Worm (Caenorhabditis elegans): Measurements from ENCODE around the gene sru-3.

The sru-3 gene

DNA sequence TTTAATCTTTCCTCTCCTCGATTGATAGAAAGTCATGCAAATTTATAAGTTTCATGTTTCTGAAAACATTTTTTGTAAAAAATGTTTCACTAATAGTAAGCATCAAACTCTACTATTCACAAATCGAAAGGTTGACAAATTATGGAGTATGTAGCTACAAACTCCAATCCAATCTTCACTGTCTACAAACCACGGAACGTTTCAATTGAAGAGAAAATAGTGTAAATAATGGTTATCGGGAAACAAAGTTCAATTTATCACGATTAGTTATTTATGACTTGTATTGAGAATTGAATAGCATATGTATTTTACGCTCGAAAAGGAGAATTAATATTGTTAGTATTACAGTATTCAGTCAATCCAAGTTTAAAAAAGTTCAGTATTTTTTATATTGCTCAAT is 3.2 kb downstream of the sru-3 start:
- TF ChIP-seq Y55F3AM.14 (GFP tag; optimal IDR thresholded peaks at IDR 0.05): no peak

DNA sequence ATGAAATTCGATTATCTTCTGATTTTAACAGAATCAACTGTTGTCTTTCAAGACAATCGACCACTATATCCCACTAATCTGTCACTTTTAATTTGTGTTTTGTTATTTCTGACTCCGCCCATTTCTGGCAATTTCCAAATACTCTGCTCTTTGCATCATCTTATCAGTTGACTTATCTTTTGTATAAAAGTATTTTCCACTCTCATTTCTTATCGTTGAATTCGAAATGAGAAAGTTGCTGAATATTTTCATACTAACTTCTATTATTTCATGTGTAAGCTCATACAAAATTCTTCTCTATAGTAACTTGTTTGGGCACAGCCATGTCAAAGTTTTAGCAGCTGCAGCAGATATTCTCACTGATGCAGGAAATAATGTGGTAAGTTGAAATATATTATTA is 3.7 kb downstream of the sru-3 start, which contains the start of gene ugt-21:
TSS of gene ugt-21 (plus strand) at position 212 of the 400 bp plus-strand sequence.
- TF ChIP-seq sma-9 (GFP tag; optimal IDR thresholded peaks at IDR 0.05): peak; percentile 31
- no peak for TF ChIP-seq sma-9 (tag; optimal IDR thresholded peaks at IDR 0.05)
- TF ChIP-seq nhr-6 (tag; optimal IDR thresholded peaks at IDR 0.05): no peak

- TF ChIP-seq nhr-6 (tag; optimal IDR thresholded peaks at IDR 0.05) (no peak), nhr-10 (tag; optimal IDR thresholded peaks at IDR 0.05) (no peak), snpc-4 (tag; optimal IDR thresholded peaks at IDR 0.05) (no peak), nhr-11 (tag; optimal IDR thresholded peaks at IDR 0.05) (no peak), nhr-237 (tag; optimal IDR thresholded peaks at IDR 0.05) (no peak), peb-1 (tag; optimal IDR thresholded peaks at IDR 0.05) (no peak), nhr-25 (tag; optimal IDR thresholded peaks at IDR 0.05) (no peak), ztf-11 (tag; optimal IDR thresholded peaks at IDR 0.05) (no peak), ceh-16 (tag; optimal IDR thresholded peaks at IDR 0.05) (no peak), alr-1 (tag; optimal IDR thresholded peaks at IDR 0.05) (no peak), lin-39 (tag; optimal IDR thresholded peaks at IDR 0.05) (no peak)
Observed at ce11 chrIV:9506251-9506650, 9.8 kb downstream of the sru-3 start, which contains the start of gene ttr-9. Gene ttr-9, minus strand, starts transcription at chrIV:9506351.

ce11 chrIV:9508612-9509011 is 12.2 kb downstream of the sru-3 start, which contains the start of gene ethe-1:
Gene ethe-1, minus strand, starts transcription at chrIV:9508761.
- TF ChIP-seq ztf-1 (GFP tag; conservative IDR thresholded peaks at IDR 0.05): no peak
- no peak for TF ChIP-seq ZK546.5 (tag; optimal IDR thresholded peaks at IDR 0.05)
- no peak for TF ChIP-seq lin-39 (tag; optimal IDR thresholded peaks at IDR 0.05)
- no peak for TF ChIP-seq alr-1 (tag; optimal IDR thresholded peaks at IDR 0.05)
- TF ChIP-seq nhr-237 (tag; optimal IDR thresholded peaks at IDR 0.05): no peak
- peak; percentile 58 for TF ChIP-seq nhr-129 (tag; optimal IDR thresholded peaks at IDR 0.05)
- peak; percentile 3 for TF ChIP-seq C34F6.9 (tag; optimal IDR thresholded peaks at IDR 0.05)
- no peak for TF ChIP-seq mbf-1 (tag; optimal IDR thresholded peaks at IDR 0.05)
- TF ChIP-seq zag-1 (tag; optimal IDR thresholded peaks at IDR 0.05): no peak

- TF ChIP-seq lin-11 (tag; optimal IDR thresholded peaks at IDR 0.05) (peak; percentile 68), C34F6.9 (tag; optimal IDR thresholded peaks at IDR 0.05) (peak; percentile 8), ztf-4 (tag; optimal IDR thresholded peaks at IDR 0.05) (peak; percentile 2), F13H6.1 (tag; optimal IDR thresholded peaks at IDR 0.05) (no peak), nhr-21 (tag; optimal IDR thresholded peaks at IDR 0.05) (peak; percentile 54), mdl-1 (tag; optimal IDR thresholded peaks at IDR 0.05) (no peak), unc-39 (tag; optimal IDR thresholded peaks at IDR 0.05) (no peak), ztf-1 (GFP tag; conservative IDR thresholded peaks at IDR 0.05) (no peak), sem-4 (tag; optimal IDR thresholded peaks at IDR 0.05) (no peak), elt-1 (tag; optimal IDR thresholded peaks at IDR 0.05) (no peak)
Observed at ce11 chrIV:9510439-9510838, 14.0 kb downstream of the sru-3 start, which contains the start of gene C33A12.4. Gene C33A12.4, minus strand, starts transcription at chrIV:9510569.

DNA sequence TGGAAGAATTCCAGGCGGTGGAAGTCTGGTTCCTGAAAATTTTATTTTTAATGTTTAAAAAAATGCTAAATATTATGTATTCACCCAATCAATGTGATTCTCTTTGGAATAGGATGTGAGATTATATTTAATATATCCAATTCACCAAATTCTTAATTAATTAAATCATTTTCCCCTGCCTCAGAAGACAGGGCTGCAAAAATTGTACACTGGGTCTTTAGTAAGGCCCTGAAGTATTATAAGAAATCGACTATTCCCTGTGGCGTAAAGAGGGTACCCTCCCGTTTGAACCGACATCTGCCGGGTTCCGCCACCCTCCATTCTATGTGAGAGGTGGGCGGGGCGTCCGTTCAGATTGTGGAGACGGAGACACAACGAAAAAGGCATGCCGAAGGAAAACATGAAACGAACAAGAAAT is 14.8 kb downstream of the sru-3 start:
- peak; percentile 38 for TF ChIP-seq R02D3.7 (tag; optimal IDR thresholded peaks at IDR 0.05)
- TF ChIP-seq nhr-21 (tag; optimal IDR thresholded peaks at IDR 0.05): peak; percentile 86
- peak; percentile 85 for TF ChIP-seq crh-2 (tag; optimal IDR thresholded peaks at IDR 0.05)
- TF ChIP-seq unc-55 (GFP tag; optimal IDR thresholded peaks at IDR 0.05): peak; percentile 79
- TF ChIP-seq nhr-25 (tag; optimal IDR thresholded peaks at IDR 0.05): peak; percentile 81
- peak; percentile 47 for TF ChIP-seq zag-1 (tag; optimal IDR thresholded peaks at IDR 0.05)
- peak; percentile 88 for TF ChIP-seq ceh-16 (tag; optimal IDR thresholded peaks at IDR 0.05)
- TF ChIP-seq ztf-1 (GFP tag; conservative IDR thresholded peaks at IDR 0.05): no peak
- peak; percentile 33 for TF ChIP-seq blmp-1 (tag; optimal IDR thresholded peaks at IDR 0.05; ENCODE audit: insufficient read depth)
- peak; percentile 74 for TF ChIP-seq F13H6.1 (tag; optimal IDR thresholded peaks at IDR 0.05)
- TF ChIP-seq nhr-237 (tag; optimal IDR thresholded peaks at IDR 0.05): no peak
- TF ChIP-seq ama-1 (optimal IDR thresholded peaks at IDR 0.05): peak; percentile 91
- peak; percentile 34 for TF ChIP-seq peb-1 (tag; optimal IDR thresholded peaks at IDR 0.05)
- TF ChIP-seq elt-1 (tag; optimal IDR thresholded peaks at IDR 0.05): no peak
- peak; percentile 71 for TF ChIP-seq nhr-129 (tag; optimal IDR thresholded peaks at IDR 0.05)
- peak; percentile 87 for TF ChIP-seq sma-9 (GFP tag; optimal IDR thresholded peaks at IDR 0.05)
- no peak for TF ChIP-seq sma-9 (tag; optimal IDR thresholded peaks at IDR 0.05)
- peak; percentile 25 for TF ChIP-seq fos-1 (tag; optimal IDR thresholded peaks at IDR 0.05)
- peak; percentile 66 for TF ChIP-seq ztf-4 (tag; optimal IDR thresholded peaks at IDR 0.05)
- TF ChIP-seq unc-62 (GFP tag; optimal IDR thresholded peaks at IDR 0.05): no peak
- TF ChIP-seq ceh-82 (tag; optimal IDR thresholded peaks at IDR 0.05): no peak
- no peak for TF ChIP-seq skn-1 (tag; optimal IDR thresholded peaks at IDR 0.05)
- TF ChIP-seq egl-27 (tag; optimal IDR thresholded peaks at IDR 0.05): peak; percentile 67
- peak; percentile 10 for TF ChIP-seq mab-5 (tag; optimal IDR thresholded peaks at IDR 0.05)
- no peak for TF ChIP-seq nhr-11 (tag; optimal IDR thresholded peaks at IDR 0.05)
- no peak for TF ChIP-seq alr-1 (tag; optimal IDR thresholded peaks at IDR 0.05)
- TF ChIP-seq sem-4 (tag; optimal IDR thresholded peaks at IDR 0.05): peak; percentile 62
- TF ChIP-seq unc-39 (tag; optimal IDR thresholded peaks at IDR 0.05): no peak
- TF ChIP-seq mdl-1 (tag; optimal IDR thresholded peaks at IDR 0.05): peak; percentile 60 to 68
- TF ChIP-seq snpc-4 (tag; optimal IDR thresholded peaks at IDR 0.05): peak; percentile 99
- peak; percentile 18 for TF ChIP-seq ztf-11 (tag; optimal IDR thresholded peaks at IDR 0.05)
- TF ChIP-seq Y55F3AM.14 (GFP tag; optimal IDR thresholded peaks at IDR 0.05): peak; percentile 35
- peak; percentile 78 for TF ChIP-seq sma-3 (GFP tag; optimal IDR thresholded peaks at IDR 0.05)

Measured in whole organism, L2 larva.